Worm (Caenorhabditis elegans): ENCODE measurements around the gene srm-6.

Gene srm-6

ce11 chrV:14355738-14356368 is 19.1 kb downstream of the srm-6 start, which contains the start of gene cyn-1:
Gene cyn-1 (plus strand): TSS chrV:14356076.
- TF ChIP-seq tbx-2 (tag; optimal IDR thresholded peaks at IDR 0.05) (peak; percentile 25), ztf-16 (tag; optimal IDR thresholded peaks at IDR 0.05) (no peak), dve-1 (tag; optimal IDR thresholded peaks at IDR 0.05) (peak; percentile 10), ceh-31 (tag; optimal IDR thresholded peaks at IDR 0.05) (peak; percentile 52), nfya-1 (tag; optimal IDR thresholded peaks at IDR 0.05) (peak; percentile 81), C08G9.2 (tag; optimal IDR thresholded peaks at IDR 0.05) (no peak), unc-42 (tag; optimal IDR thresholded peaks at IDR 0.05) (peak; percentile 51), ceh-18 (tag; optimal IDR thresholded peaks at IDR 0.05) (peak; percentile 33), ceh-34 (tag; optimal IDR thresholded peaks at IDR 0.05) (peak; percentile 35), zip-5 (tag; optimal IDR thresholded peaks at IDR 0.05) (no peak), hlh-6 (tag; optimal IDR thresholded peaks at IDR 0.05) (no peak), ceh-48 (tag; optimal IDR thresholded peaks at IDR 0.05) (peak; percentile 28), hlh-8 (tag; optimal IDR thresholded peaks at IDR 0.05) (no peak)

- TF ChIP-seq nfya-1 (tag; optimal IDR thresholded peaks at IDR 0.05), result peak; percentile 65
Measured at ce11 chrV:14357347-14357746, 20.6 kb downstream of the srm-6 start.

DNA sequence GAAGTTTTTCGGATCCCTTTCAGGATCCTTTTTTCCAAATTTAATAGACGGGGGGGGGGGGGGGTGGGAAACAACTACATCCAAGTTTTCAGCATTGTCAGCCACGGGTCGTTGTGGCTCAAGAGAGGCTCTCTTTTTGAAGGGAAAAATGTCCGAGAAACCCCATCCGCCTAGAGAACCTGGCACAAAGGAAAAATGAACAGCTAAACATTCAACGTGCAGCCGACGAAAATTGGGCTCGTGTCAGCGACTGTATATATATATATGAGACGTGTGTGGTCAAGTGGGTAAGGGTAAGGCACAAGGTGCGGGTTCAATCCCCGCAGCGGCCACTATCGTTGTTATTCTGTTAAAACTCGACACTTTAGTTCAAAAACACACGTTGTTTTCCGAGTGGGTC is 21.8 kb downstream of the srm-6 start, which contains the start of gene Y49A3A.4:
TSS of gene Y49A3A.4 (minus strand) at position 314 of the 400 bp plus-strand sequence.
- no peak for TF ChIP-seq rnt-1 (tag; optimal IDR thresholded peaks at IDR 0.05)
- TF ChIP-seq fkh-10 (GFP tag; optimal IDR thresholded peaks at IDR 0.05), result no peak
- TF ChIP-seq fax-1 (tag; optimal IDR thresholded peaks at IDR 0.05), result no peak
- no peak for TF ChIP-seq ceh-30 (tag; optimal IDR thresholded peaks at IDR 0.05)
- no peak for TF ChIP-seq ceh-18 (tag; optimal IDR thresholded peaks at IDR 0.05)
- TF ChIP-seq pros-1 (tag; optimal IDR thresholded peaks at IDR 0.05), result no peak
- no peak for TF ChIP-seq nhr-232 (tag; optimal IDR thresholded peaks at IDR 0.05)
- no peak for TF ChIP-seq nfya-1 (tag; optimal IDR thresholded peaks at IDR 0.05)
- no peak for TF ChIP-seq ceh-48 (tag; optimal IDR thresholded peaks at IDR 0.05)
- no peak for TF ChIP-seq dve-1 (tag; optimal IDR thresholded peaks at IDR 0.05)
- TF ChIP-seq C08G9.2 (tag; optimal IDR thresholded peaks at IDR 0.05), result no peak
- TF ChIP-seq ttx-3 (tag; optimal IDR thresholded peaks at IDR 0.05), result no peak
- TF ChIP-seq K09A11.1 (tag; optimal IDR thresholded peaks at IDR 0.05; ENCODE audit: insufficient read depth), result no peak
- TF ChIP-seq lim-6 (tag; optimal IDR thresholded peaks at IDR 0.05), result no peak

- TF ChIP-seq sox-2 (GFP tag; IDR thresholded peaks at IDR 0.05) (no peak), ets-4 (tag; optimal IDR thresholded peaks at IDR 0.05) (no peak), syd-9 (tag; optimal IDR thresholded peaks at IDR 0.05) (no peak), dve-1 (tag; optimal IDR thresholded peaks at IDR 0.05) (no peak), pag-3 (tag; optimal IDR thresholded peaks at IDR 0.05; ENCODE audit: borderline replicate concordance) (no peak), nfya-1 (tag; optimal IDR thresholded peaks at IDR 0.05) (no peak)
Measured at ce11 chrV:14361973-14362372, 25.2 kb downstream of the srm-6 start.

DNA sequence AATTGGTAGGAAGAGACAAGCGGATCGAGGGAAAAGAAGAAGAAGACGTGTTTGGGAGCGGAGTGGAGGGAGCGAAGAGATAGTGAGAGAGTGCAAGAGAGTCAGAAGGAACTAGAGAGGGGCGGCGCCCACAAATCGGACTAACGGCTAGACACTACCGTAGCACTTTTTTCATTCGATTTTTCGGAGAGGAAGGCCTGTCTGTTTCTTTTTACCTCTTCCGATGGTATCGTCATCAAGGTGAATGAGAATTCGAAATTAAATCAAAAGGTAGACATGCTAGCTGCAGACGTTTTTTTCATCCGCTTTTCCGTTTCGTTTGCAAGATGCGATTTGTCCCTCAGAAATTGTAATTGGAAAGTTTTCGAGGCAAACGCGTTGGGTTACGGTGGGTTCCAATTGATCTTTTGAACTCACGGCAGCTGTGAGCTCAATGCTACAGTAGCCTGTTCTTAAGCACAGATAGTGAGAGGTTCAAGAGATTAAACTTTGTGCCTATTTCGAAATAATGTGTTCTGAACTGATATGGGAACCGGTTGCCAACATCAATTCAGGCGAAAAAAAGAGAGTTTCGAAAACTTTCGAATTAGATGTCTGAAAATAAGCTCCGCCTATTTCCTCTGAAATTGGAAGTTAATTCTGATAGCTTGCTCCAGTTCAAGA is 28.0 kb downstream of the srm-6 start:
- no peak for TF ChIP-seq unc-86 (tag; optimal IDR thresholded peaks at IDR 0.05)
- TF ChIP-seq nfya-1 (tag; optimal IDR thresholded peaks at IDR 0.05), result peak; percentile 13
- TF ChIP-seq unc-42 (tag; optimal IDR thresholded peaks at IDR 0.05), result no peak
- TF ChIP-seq eyg-1 (tag; optimal IDR thresholded peaks at IDR 0.05), result no peak
- TF ChIP-seq sdc-2 (tag; optimal IDR thresholded peaks at IDR 0.05), result no peak
- TF ChIP-seq unc-3 (GFP tag; conservative IDR thresholded peaks at IDR 0.05), result no peak
- no peak for TF ChIP-seq unc-3 (tag; optimal IDR thresholded peaks at IDR 0.05)
- TF ChIP-seq ttx-3 (tag; optimal IDR thresholded peaks at IDR 0.05), result no peak
